Worm (Caenorhabditis elegans) whole organism, L4/young adult: ENCODE data around the gene unc-68.

ENCODE experiments used
- W03F9.2 ChIP-seq: fragments of 150-350 bp; optimal IDR thresholded peaks from 2 replicates; lab custom pipeline; 2014; ENCODE audit warnings: missing biosample characterization, missing genetic modification characterization
- dao-5 ChIP-seq: sonication (generic microtip); optimal IDR thresholded peaks from 2 replicates; lab custom pipeline; 2016; ENCODE audit warnings: missing genotype, missing genetic modification characterization, moderate library complexity, missing compliant biosample characterization
- him-1 ChIP-seq: sonication (generic microtip); optimal IDR thresholded peaks from 2 replicates; lab custom pipeline; 2016; ENCODE audit warnings: missing genotype, missing genetic modification reagents, missing genetic modification characterization, missing compliant biosample characterization

DNA sequence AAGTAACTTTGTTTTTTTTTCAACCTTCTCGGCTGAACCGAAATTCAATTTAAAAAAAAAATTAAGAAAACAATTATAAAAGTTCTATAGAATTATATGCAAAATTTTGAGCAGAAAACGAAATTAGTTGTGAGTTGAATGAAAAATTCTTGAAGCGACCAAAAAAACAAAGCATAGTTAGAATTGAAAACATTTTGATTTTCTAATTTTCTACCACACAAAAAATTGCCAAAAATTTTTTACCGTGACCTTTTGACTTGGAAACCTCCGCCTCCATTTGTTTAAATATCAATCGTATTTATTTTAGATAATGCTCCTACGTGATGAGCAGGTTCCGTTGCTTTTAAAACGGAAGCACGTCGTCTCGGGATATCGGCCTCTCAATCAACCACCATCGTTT is 34.1 kb downstream of the unc-68 start, which contains the start of gene K11C4.2:
- TF ChIP-seq him-1 (tag; lab: Kevin White, UChicago) (no peak), W03F9.2 (tag; lab: Kevin White, UChicago) (no peak), dao-5 (tag; lab: Kevin White, UChicago) (no peak)
